Comparison of ENCODE assay signal across 3 worm cellular contexts in the genomic region with DNA sequence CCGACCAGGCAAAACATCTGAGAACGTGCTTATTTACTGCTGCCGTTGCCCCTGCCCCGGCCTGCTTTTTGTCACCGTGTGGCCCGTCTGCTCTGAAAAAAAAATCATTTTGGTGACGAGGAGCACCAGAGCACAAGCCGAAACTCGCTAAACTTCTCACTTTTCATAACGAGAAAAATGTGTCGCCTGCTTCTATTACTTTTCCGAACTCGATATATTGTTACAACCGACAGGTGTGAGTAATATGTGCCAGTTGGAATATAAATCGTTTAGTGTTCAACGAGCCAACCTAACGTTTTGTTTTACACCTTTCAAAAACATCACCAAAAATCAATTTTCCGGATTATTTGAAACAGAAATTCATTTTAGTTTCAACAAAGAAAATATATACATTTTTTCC.
TF ChIP-seq lines count a peak whose summit lies in the region.

No protein-coding gene starts in this region.

TF ChIP-seq in whole organism, L1 larva, 84 proteins besides CTCF, POLR2A, EP300 and RAD21:
- TF ChIP-seq snpc-4 (tag; optimal IDR thresholded peaks at IDR 0.05; lab: Kevin White, UChicago) (no peak), dsc-1 (tag; optimal IDR thresholded peaks at IDR 0.05; lab: Kevin White, UChicago) (peak; percentile 53)
TF ChIP-seq in whole organism, L1 larva: peak in this region for 1.

TF ChIP-seq in whole organism, L4 larva, 104 proteins besides CTCF, POLR2A, EP300 and RAD21:
- peak; percentile 21 for TF ChIP-seq aha-1 (tag; lab: Kevin White, UChicago)
- TF ChIP-seq unc-62 (GFP tag; optimal IDR thresholded peaks at IDR 0.05 in 1 of 2; lab: Kevin White, UChicago), result peak in 1 of 2 experiments; percentile 53
- TF ChIP-seq unc-62 (tag; optimal IDR thresholded peaks at IDR 0.05; lab: Kevin White, UChicago), result no peak
- TF ChIP-seq nhr-42 (GFP tag; IDR thresholded peaks at IDR 0.05; lab: Robert Waterston, UW), result 0 out of 2 replicates have a peak, but pooled peaks have one; percentile 18
- TF ChIP-seq mxl-3 (GFP tag; optimal IDR thresholded peaks at IDR 0.05; lab: Kevin White, UChicago), result no peak
- no peak for TF ChIP-seq tag-97 (GFP tag; IDR thresholded peaks at IDR 0.05; lab: Robert Waterston, UW)
- TF ChIP-seq hmg-1.1 (GFP tag; IDR thresholded peaks at IDR 0.05; lab: Robert Waterston, UW), result no peak

TF ChIP-seq in whole organism, mixed stage, embryonic, 35 proteins besides CTCF, POLR2A, EP300 and RAD21:
- TF ChIP-seq tbx-8 (GFP tag; optimal IDR thresholded peaks at IDR 0.05; lab: Kevin White, UChicago) (no peak), hlh-1 (tag; optimal IDR thresholded peaks at IDR 0.05; lab: Kevin White, UChicago) (peak; percentile 27), nhr-237 (tag; optimal IDR thresholded peaks at IDR 0.05; lab: Kevin White, UChicago) (no peak), sem-2 (GFP tag; optimal IDR thresholded peaks at IDR 0.05; lab: Kevin White, UChicago) (no peak), ces-1 (GFP tag; optimal IDR thresholded peaks at IDR 0.05; lab: Kevin White, UChicago) (no peak), ceh-43 (GFP tag; optimal IDR thresholded peaks at IDR 0.05; lab: Kevin White, UChicago) (no peak), lin-32 (GFP tag; optimal IDR thresholded peaks at IDR 0.05; lab: Kevin White, UChicago) (no peak), bed-3 (GFP tag; optimal IDR thresholded peaks at IDR 0.05; lab: Kevin White, UChicago) (no peak)
